Worm (Caenorhabditis elegans) whole organism, young adult: Measurements from ENCODE around the gene col-79.
A peak's percentile ranks its signal among the peaks of the same experiment; 100 is the strongest.

ENCODE experiments used
- C06A6.2 ChIP-seq: fragments of 200-800 bp; sonication (Bioruptor generic); conservative IDR thresholded peaks from 2 replicates; pipeline ENCODE4 v1.3.6; 2022; ENCODE audit warnings: missing genetic modification characterization, missing compliant biosample characterization
- D2030.7 ChIP-seq: fragments of 200-800 bp; sonication (Bioruptor generic); IDR thresholded peaks from 2 replicates; pipeline ENCODE4 v1.3.6; 2022; ENCODE audit warnings: missing genetic modification reagents, missing genetic modification characterization, missing compliant biosample characterization
- F10E7.11 ChIP-seq: sonication (generic microtip); optimal IDR thresholded peaks from 2 replicates; lab custom pipeline; 2017; ENCODE audit warnings: mild to moderate bottlenecking, missing genetic modification characterization, moderate library complexity, missing compliant biosample characterization
- F57A8.1 ChIP-seq: fragments of 200-800 bp; sonication (Bioruptor generic); optimal IDR thresholded peaks from 2 replicates; lab custom pipeline; 2018; ENCODE audit warnings: mild to moderate bottlenecking, missing genetic modification characterization, moderate library complexity, missing compliant biosample characterization
- K11D2.4 ChIP-seq: fragments of 200-800 bp; sonication (Bioruptor generic); IDR thresholded peaks from 2 replicates; pipeline ENCODE4 v1.3.6; 2022; ENCODE audit warnings: missing genetic modification reagents, missing genetic modification characterization, missing compliant biosample characterization
- K12H6.12 ChIP-seq: fragments of 200-800 bp; sonication (Bioruptor generic); optimal IDR thresholded peaks from 2 replicates; lab custom pipeline; 2018; ENCODE audit warnings: mild to moderate bottlenecking, missing genetic modification characterization, missing compliant biosample characterization
- Y56A3A.18 ChIP-seq: fragments of 200-800 bp; sonication (Bioruptor generic); IDR thresholded peaks from 2 replicates; pipeline ENCODE4 v1.3.6; 2022; ENCODE audit warnings: missing genetic modification reagents, missing genetic modification characterization, missing compliant biosample characterization
- Y67H2A.10 ChIP-seq: fragments of 200-800 bp; sonication (Bioruptor generic); conservative IDR thresholded peaks from 2 replicates; pipeline ENCODE4 v1.3.6; 2022; ENCODE audit warnings: missing genetic modification reagents, missing genetic modification characterization, missing compliant biosample characterization
- Y95B8A.8 ChIP-seq: fragments of 200-800 bp; sonication (Bioruptor generic); IDR thresholded peaks from 2 replicates; pipeline ENCODE4 v1.3.6; 2022; ENCODE audit warnings: missing genetic modification reagents, missing genetic modification characterization, missing compliant biosample characterization
- aptf-2 ChIP-seq: fragments of 200-800 bp; sonication (Bioruptor generic); conservative IDR thresholded peaks from 2 replicates; pipeline ENCODE4 v1.3.6; 2022; ENCODE audit warnings: missing genetic modification reagents, missing genetic modification characterization, missing compliant biosample characterization
- aptf-3 ChIP-seq: fragments of 200-800 bp; sonication (Bioruptor generic); IDR thresholded peaks from 2 replicates; pipeline ENCODE4 v1.3.6; 2022; ENCODE audit warnings: missing genetic modification characterization, missing compliant biosample characterization
- bed-1 ChIP-seq: fragments of 200-800 bp; sonication (Bioruptor generic); IDR thresholded peaks from 2 replicates; pipeline ENCODE4 v1.3.6; 2022; ENCODE audit warnings: missing genetic modification reagents, missing genetic modification characterization, missing compliant biosample characterization
- ceh-27 ChIP-seq: fragments of 200-800 bp; sonication (Bioruptor generic); optimal IDR thresholded peaks from 2 replicates; lab custom pipeline; 2018; ENCODE audit warnings: mild to moderate bottlenecking, missing genetic modification characterization, moderate library complexity, missing compliant biosample characterization
- ceh-40 ChIP-seq: fragments of 200-800 bp; sonication (Bioruptor generic); IDR thresholded peaks from 2 replicates; pipeline ENCODE4 v1.3.6; 2022; ENCODE audit warnings: missing genetic modification characterization, missing compliant biosample characterization
- ceh-79 ChIP-seq: sonication (generic microtip); optimal IDR thresholded peaks from 2 replicates; lab custom pipeline; 2017; ENCODE audit warnings: mild to moderate bottlenecking, missing genetic modification characterization, missing compliant biosample characterization
- chd-7 ChIP-seq: sonication (generic microtip); optimal IDR thresholded peaks from 2 replicates; lab custom pipeline; 2016; ENCODE audit warnings: mild to moderate bottlenecking, missing genetic modification characterization, moderate library complexity, missing compliant biosample characterization
- die-1 ChIP-seq: sonication (generic microtip); optimal IDR thresholded peaks from 2 replicates; lab custom pipeline; 2016; ENCODE audit warnings: missing genotype, mild to moderate bottlenecking, missing genetic modification characterization, missing compliant biosample characterization
- dpff-1 ChIP-seq: sonication (generic microtip); optimal IDR thresholded peaks from 2 replicates; lab custom pipeline; 2017; ENCODE audit warnings: mild to moderate bottlenecking, missing genetic modification characterization, missing compliant biosample characterization
- egl-18 ChIP-seq: fragments of 200-800 bp; sonication (Bioruptor generic); IDR thresholded peaks from 2 replicates; pipeline ENCODE4 v1.3.6; 2022; ENCODE audit warnings: missing genetic modification reagents, missing genetic modification characterization, missing compliant biosample characterization
- egrh-3 ChIP-seq: fragments of 200-800 bp; sonication (Bioruptor generic); IDR thresholded peaks from 2 replicates; pipeline ENCODE4 v1.3.6; 2022; ENCODE audit warnings: missing genetic modification reagents, missing genetic modification characterization, missing compliant biosample characterization
- ets-4 ChIP-seq: fragments of 200-800 bp; sonication (Bioruptor generic); optimal IDR thresholded peaks from 2 replicates; lab custom pipeline; 2018; ENCODE audit warnings: mild to moderate bottlenecking, missing genetic modification characterization, missing compliant biosample characterization
- fkh-3 ChIP-seq: sonication (generic microtip); optimal IDR thresholded peaks from 2 replicates; lab custom pipeline; 2016; ENCODE audit warnings: mild to moderate bottlenecking, missing genetic modification characterization, missing compliant biosample characterization
- gei-17 ChIP-seq: fragments of 200-800 bp; sonication (Bioruptor generic); optimal IDR thresholded peaks from 2 replicates; lab custom pipeline; 2018; ENCODE audit warnings: mild to moderate bottlenecking, missing genetic modification characterization, missing compliant biosample characterization
- him-1 ChIP-seq: sonication (generic microtip); optimal IDR thresholded peaks from 2 replicates; lab custom pipeline; 2016; ENCODE audit warnings: missing genotype, missing genetic modification reagents, missing genetic modification characterization, missing compliant biosample characterization
- hmg-1.2 ChIP-seq: fragments of 200-800 bp; sonication (Bioruptor generic); IDR thresholded peaks from 2 replicates; pipeline ENCODE4 v1.3.6; 2022; ENCODE audit warnings: missing genetic modification reagents, missing genetic modification characterization, missing compliant biosample characterization
- hrde-1 ChIP-seq: sonication (generic microtip); optimal IDR thresholded peaks from 2 replicates; lab custom pipeline; 2016; ENCODE audit warnings: missing genetic modification characterization, mild to moderate bottlenecking, missing compliant biosample characterization, moderate library complexity, missing genotype, missing genetic modification reagents, borderline replicate concordance
- lag-1 ChIP-seq: fragments of 200-800 bp; sonication (Bioruptor generic); IDR thresholded peaks from 2 replicates; pipeline ENCODE4 v1.3.6; 2022; ENCODE audit warnings: missing genetic modification reagents, missing genetic modification characterization, missing compliant biosample characterization
- let-526 ChIP-seq: fragments of 200-800 bp; sonication (Bioruptor generic); IDR thresholded peaks from 2 replicates; pipeline ENCODE4 v1.3.6; 2022; ENCODE audit warnings: missing genetic modification reagents, missing genetic modification characterization, missing compliant biosample characterization
- lin-35 ChIP-seq, 3 experiments: fragments of 150-350 bp in 2 of 3; sonication (generic microtip) in 1 of 3; optimal IDR thresholded peaks; 2 replicates each; lab custom pipeline; 2014 to 2018; ENCODE audit warnings: missing biosample characterization in 3 of 3, missing genetic modification characterization in 3 of 3, missing genetic modification reagents in 3 of 3
- lir-1 ChIP-seq: fragments of 200-800 bp; sonication (Bioruptor generic); conservative IDR thresholded peaks from 2 replicates; pipeline ENCODE4 v1.3.6; 2022; ENCODE audit warnings: missing genetic modification reagents, missing genetic modification characterization, missing compliant biosample characterization
- lsy-27 ChIP-seq: sonication (generic microtip); optimal IDR thresholded peaks from 2 replicates; lab custom pipeline; 2017; ENCODE audit warnings: missing genetic modification characterization, mild to moderate bottlenecking, missing compliant biosample characterization, antibody characterized with exemption, missing genotype, borderline replicate concordance; ENCODE audit not compliant: insufficient read depth
- madf-6 ChIP-seq: fragments of 200-800 bp; sonication (Bioruptor generic); IDR thresholded peaks from 2 replicates; pipeline ENCODE4 v1.3.6; 2022; ENCODE audit warnings: missing genetic modification reagents, missing genetic modification characterization, missing compliant biosample characterization
- mcd-1 ChIP-seq: fragments of 200-800 bp; sonication (Bioruptor generic); IDR thresholded peaks from 2 replicates; pipeline ENCODE4 v1.3.6; 2022; ENCODE audit warnings: missing genetic modification reagents, missing genetic modification characterization, missing compliant biosample characterization
- mel-28 ChIP-seq: sonication (generic microtip); optimal IDR thresholded peaks from 2 replicates; lab custom pipeline; 2016; ENCODE audit warnings: borderline replicate concordance, mild to moderate bottlenecking, missing genetic modification characterization, missing compliant biosample characterization
- mes-4 ChIP-seq: sonication (generic microtip); optimal IDR thresholded peaks from 2 replicates; lab custom pipeline; 2016; ENCODE audit warnings: missing genotype, missing genetic modification characterization, missing compliant biosample characterization
- pha-4 ChIP-seq: fragments of 150-350 bp; sonication (generic microtip); optimal IDR thresholded peaks from 2 replicates; lab custom pipeline; 2014; ENCODE audit warnings: missing biosample characterization, missing genetic modification reagents, missing genetic modification characterization
- sea-2 ChIP-seq: fragments of 200-800 bp; sonication (Bioruptor generic); IDR thresholded peaks from 2 replicates; pipeline ENCODE4 v1.3.6; 2022; ENCODE audit warnings: missing genetic modification characterization, missing compliant biosample characterization
- snpc-1.1 ChIP-seq: sonication (generic microtip); optimal IDR thresholded peaks from 2 replicates; lab custom pipeline; 2017; ENCODE audit warnings: missing genetic modification characterization, mild to moderate bottlenecking, missing compliant biosample characterization, antibody characterized with exemption, moderate library complexity, missing genotype, missing genetic modification reagents; ENCODE audit not compliant: insufficient read depth
- sptf-2 ChIP-seq: fragments of 200-800 bp; sonication (Bioruptor generic); optimal IDR thresholded peaks from 2 replicates; lab custom pipeline; 2018; ENCODE audit warnings: mild to moderate bottlenecking, missing genetic modification characterization, missing compliant biosample characterization
- zfh-2 ChIP-seq: fragments of 200-800 bp; sonication (Bioruptor generic); conservative IDR thresholded peaks from 2 replicates; pipeline ENCODE4 v1.3.6; 2022; ENCODE audit warnings: missing genetic modification reagents, missing genetic modification characterization, missing compliant biosample characterization
- ztf-18 ChIP-seq: sonication (generic microtip); optimal IDR thresholded peaks from 2 replicates; lab custom pipeline; 2016; ENCODE audit warnings: missing genotype, mild to moderate bottlenecking, missing genetic modification characterization, missing compliant biosample characterization
- ztf-26 ChIP-seq: sonication (generic microtip); optimal IDR thresholded peaks from 2 replicates; lab custom pipeline; 2017; ENCODE audit warnings: missing genetic modification characterization, missing compliant biosample characterization
- ztf-3 ChIP-seq: fragments of 200-800 bp; sonication (Bioruptor generic); optimal IDR thresholded peaks from 2 replicates; lab custom pipeline; 2018; ENCODE audit warnings: mild to moderate bottlenecking, missing genetic modification characterization, missing compliant biosample characterization

The col-79 gene

DNA sequence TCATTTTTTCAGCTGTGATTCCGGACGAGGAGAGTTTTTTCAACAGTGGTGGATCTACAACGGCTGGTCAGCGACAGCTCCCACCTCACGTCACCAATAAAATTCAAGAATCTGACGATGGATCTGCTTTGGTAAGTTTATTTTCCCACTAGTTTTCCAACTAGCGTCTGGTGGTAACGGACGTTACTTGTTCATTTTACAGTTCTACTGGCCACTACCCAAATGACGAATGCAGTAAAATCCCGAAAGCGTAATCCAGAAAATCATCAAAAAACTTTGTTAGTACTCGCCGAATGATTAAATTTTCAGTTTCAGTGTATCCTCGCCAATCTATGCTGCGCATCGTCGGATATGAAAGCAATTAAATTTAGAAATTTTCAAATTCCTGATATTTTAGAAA is 43.8 kb upstream of the col-79 start:
- TF ChIP-seq fkh-3 (no peak), aptf-3 (GFP tag; lab: Robert Waterston, UW) (no peak), snpc-1.1 (tag; lab: Kevin White, UChicago) (no peak), ceh-79 (no peak), zfh-2 (GFP tag; lab: Robert Waterston, UW) (no peak), let-526 (GFP tag; lab: Robert Waterston, UW) (no peak), chd-7 (tag; lab: Kevin White, UChicago) (no peak), lin-35 (GFP tag; optimal IDR thresholded peaks at IDR 0.05; lab: Kevin White, UChicago) (no peak)

DNA sequence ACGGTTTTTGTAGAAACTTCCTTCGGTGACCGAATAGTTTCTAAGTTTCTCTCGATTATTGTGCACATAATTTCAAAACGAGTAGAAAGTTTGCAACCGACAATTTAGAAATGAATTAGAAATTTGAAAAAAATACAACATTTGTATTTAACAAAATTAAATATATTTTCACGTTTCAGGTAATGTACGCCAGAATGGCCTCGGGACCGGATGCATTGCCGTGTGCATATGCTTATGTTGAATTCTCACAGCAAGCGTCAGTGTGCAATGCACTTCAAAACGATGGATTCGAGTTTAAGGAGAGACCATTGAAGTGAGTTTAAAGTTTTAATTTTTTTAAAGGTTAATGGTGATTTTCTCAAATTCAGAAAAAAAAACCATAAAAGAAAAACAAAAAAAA is 42.5 kb upstream of the col-79 start, which contains the start of gene marc-2:
marc-2 (minus strand) TSS at position 101 of the 400 bp plus-strand sequence.
- TF ChIP-seq hrde-1 (tag; lab: Kevin White, UChicago) (no peak), madf-6 (GFP tag; lab: Robert Waterston, UW) (peak; percentile 38; the same call in 1 of the 2 replicates)

DNA sequence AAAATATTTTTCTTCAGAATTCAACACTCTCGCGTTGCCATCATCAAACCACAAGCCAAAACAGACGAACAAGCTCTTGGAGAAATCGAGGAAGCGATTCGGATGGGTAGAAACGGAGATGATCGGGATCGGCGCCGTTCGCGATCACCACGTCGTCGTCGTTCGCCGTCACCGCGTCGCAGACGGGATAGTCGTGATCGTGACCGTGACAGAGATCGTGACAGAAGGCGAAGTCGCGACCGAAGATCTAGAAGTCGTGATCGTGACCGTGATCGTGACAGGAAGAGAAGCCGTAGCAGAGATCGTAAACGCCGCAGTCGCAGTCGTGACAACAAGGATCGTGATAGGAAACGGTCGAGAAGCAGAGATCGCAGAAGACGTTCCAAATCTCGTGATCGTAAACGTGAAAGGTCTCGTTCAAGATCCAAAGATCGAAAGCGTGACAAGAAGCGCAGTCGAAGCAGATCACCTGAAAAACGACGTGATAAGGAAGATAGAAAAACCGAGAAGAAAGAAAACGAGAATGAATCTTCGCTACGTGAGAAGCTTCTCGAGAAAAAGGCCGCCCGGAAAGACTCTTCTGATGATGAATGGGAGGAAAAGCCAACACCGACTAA is 41.9 kb upstream of the col-79 start:
- TF ChIP-seq Y67H2A.10 (GFP tag; lab: Robert Waterston, UW) (no peak), bed-1 (0 out of 2 replicates have a peak, but pooled peaks have one; percentile 35)
- TF ChIP-seq, all 124 proteins: peak for 1

DNA sequence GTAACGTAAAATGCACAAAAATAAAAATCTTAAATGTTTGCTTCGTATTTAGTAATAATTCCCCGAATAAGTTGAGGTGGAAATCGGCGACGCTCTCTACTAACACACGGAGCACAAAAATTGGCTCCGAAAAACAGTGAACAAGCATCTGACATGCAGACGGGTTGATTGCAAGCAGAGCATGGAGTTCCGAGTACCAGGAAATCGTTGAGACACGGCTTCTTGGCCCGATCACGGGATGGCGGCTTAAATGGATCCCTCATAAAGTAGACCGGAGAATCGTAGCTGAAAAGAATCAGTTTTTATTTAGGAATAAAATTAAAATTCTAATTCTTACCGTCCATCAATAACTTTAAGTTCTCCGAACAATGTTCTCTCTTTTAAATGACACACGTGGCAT is 41.1 kb upstream of the col-79 start:
- TF ChIP-seq ceh-40 (GFP tag; lab: Robert Waterston, UW) (no peak), ets-4 (no peak), F10E7.11 (tag; lab: Kevin White, UChicago) (no peak), hmg-1.2 (GFP tag; lab: Robert Waterston, UW) (no peak), die-1 (no peak), egl-18 (GFP tag; lab: Robert Waterston, UW) (no peak), F57A8.1 (GFP tag; lab: Kevin White, UChicago) (no peak), ztf-18 (tag; lab: Kevin White, UChicago) (no peak), zfh-2 (GFP tag; lab: Robert Waterston, UW) (no peak), ceh-27 (GFP tag; lab: Kevin White, UChicago) (no peak), D2030.7 (GFP tag; lab: Robert Waterston, UW) (0 out of 2 replicates have a peak, but pooled peaks have one; percentile 13), mes-4 (tag; lab: Kevin White, UChicago) (no peak), ztf-26 (tag; lab: Kevin White, UChicago) (no peak), lag-1 (GFP tag; lab: Robert Waterston, UW) (no peak), sptf-2 (no peak), Y95B8A.8 (GFP tag; lab: Robert Waterston, UW) (no peak), him-1 (tag; lab: Kevin White, UChicago) (no peak), K12H6.12 (tag; lab: Kevin White, UChicago) (no peak), gei-17 (GFP tag; lab: Kevin White, UChicago) (no peak), sea-2 (no peak), Y56A3A.18 (no peak), ztf-3 (GFP tag; lab: Kevin White, UChicago) (no peak), lsy-27 (no peak), pha-4 (no peak), dpff-1 (tag; lab: Kevin White, UChicago) (no peak), mcd-1 (GFP tag; lab: Robert Waterston, UW) (0 out of 2 replicates have a peak, but pooled peaks have one; percentile 4), C06A6.2 (no peak), bed-1 (no peak), lir-1 (GFP tag; lab: Robert Waterston, UW) (no peak), mel-28 (tag; lab: Kevin White, UChicago) (no peak), egrh-3 (GFP tag; lab: Robert Waterston, UW) (no peak), K11D2.4 (GFP tag; lab: Robert Waterston, UW) (no peak), aptf-2 (no peak)
